Worm (Caenorhabditis elegans) whole organism, young adult: ENCODE data around the gene col-144.

ENCODE experiments used
- B0019.2 ChIP-seq: fragments of 200-800 bp; sonication (Bioruptor generic); conservative IDR thresholded peaks from 2 replicates; pipeline ENCODE4 v1.3.6; 2022; ENCODE audit warnings: missing genetic modification reagents, missing genetic modification characterization, missing compliant biosample characterization
- F10E7.11 ChIP-seq: sonication (generic microtip); optimal IDR thresholded peaks from 2 replicates; lab custom pipeline; 2017; ENCODE audit warnings: mild to moderate bottlenecking, missing genetic modification characterization, moderate library complexity, missing compliant biosample characterization
- F23B12.7 ChIP-seq: sonication (generic microtip); optimal IDR thresholded peaks from 2 replicates; lab custom pipeline; 2017; ENCODE audit warnings: missing genetic modification characterization, mild to moderate bottlenecking, missing compliant biosample characterization, antibody characterized with exemption, moderate library complexity; ENCODE audit not compliant: insufficient read depth
- F33H1.4 ChIP-seq: fragments of 200-800 bp; sonication (Bioruptor generic); IDR thresholded peaks from 2 replicates; pipeline ENCODE4 v1.3.6; 2022; ENCODE audit warnings: missing genetic modification reagents, missing genetic modification characterization, missing compliant biosample characterization
- K11D2.4 ChIP-seq: fragments of 200-800 bp; sonication (Bioruptor generic); IDR thresholded peaks from 2 replicates; pipeline ENCODE4 v1.3.6; 2022; ENCODE audit warnings: missing genetic modification reagents, missing genetic modification characterization, missing compliant biosample characterization
- K12H6.12 ChIP-seq: fragments of 200-800 bp; sonication (Bioruptor generic); optimal IDR thresholded peaks from 2 replicates; lab custom pipeline; 2018; ENCODE audit warnings: mild to moderate bottlenecking, missing genetic modification characterization, missing compliant biosample characterization
- T07F8.4 ChIP-seq: sonication (generic microtip); optimal IDR thresholded peaks from 2 replicates; lab custom pipeline; 2016; ENCODE audit warnings: mild to moderate bottlenecking, missing genetic modification characterization, moderate library complexity, missing compliant biosample characterization
- T26A5.8 ChIP-seq: sonication (generic microtip); optimal IDR thresholded peaks from 2 replicates; lab custom pipeline; 2016; ENCODE audit warnings: missing genetic modification characterization, missing compliant biosample characterization
- akir-1 ChIP-seq: fragments of 200-800 bp; sonication (Bioruptor generic); optimal IDR thresholded peaks from 2 replicates; lab custom pipeline; 2018; ENCODE audit warnings: mild to moderate bottlenecking, missing genetic modification characterization, moderate library complexity, missing compliant biosample characterization
- ccch-3 ChIP-seq: fragments of 200-800 bp; sonication (Bioruptor generic); optimal IDR thresholded peaks from 2 replicates; lab custom pipeline; 2018; ENCODE audit warnings: mild to moderate bottlenecking, missing genetic modification characterization, missing compliant biosample characterization
- ceh-100 ChIP-seq: fragments of 200-800 bp; sonication (Bioruptor generic); IDR thresholded peaks from 2 replicates; pipeline ENCODE4 v1.3.6; 2022; ENCODE audit warnings: missing genetic modification reagents, missing genetic modification characterization, missing compliant biosample characterization
- ceh-58 ChIP-seq: fragments of 200-800 bp; sonication (Bioruptor generic); IDR thresholded peaks from 2 replicates; pipeline ENCODE4 v1.3.6; 2022; ENCODE audit warnings: missing genetic modification characterization, missing compliant biosample characterization
- ceh-91 ChIP-seq: fragments of 200-800 bp; sonication (Bioruptor generic); IDR thresholded peaks from 2 replicates; pipeline ENCODE4 v1.3.6; 2022; ENCODE audit warnings: missing genetic modification reagents, missing genetic modification characterization, missing compliant biosample characterization
- die-1 ChIP-seq: sonication (generic microtip); optimal IDR thresholded peaks from 2 replicates; lab custom pipeline; 2016; ENCODE audit warnings: missing genotype, mild to moderate bottlenecking, missing genetic modification characterization, missing compliant biosample characterization
- dpff-1 ChIP-seq: sonication (generic microtip); optimal IDR thresholded peaks from 2 replicates; lab custom pipeline; 2017; ENCODE audit warnings: mild to moderate bottlenecking, missing genetic modification characterization, missing compliant biosample characterization
- egrh-3 ChIP-seq: fragments of 200-800 bp; sonication (Bioruptor generic); IDR thresholded peaks from 2 replicates; pipeline ENCODE4 v1.3.6; 2022; ENCODE audit warnings: missing genetic modification reagents, missing genetic modification characterization, missing compliant biosample characterization
- gei-17 ChIP-seq: fragments of 200-800 bp; sonication (Bioruptor generic); optimal IDR thresholded peaks from 2 replicates; lab custom pipeline; 2018; ENCODE audit warnings: mild to moderate bottlenecking, missing genetic modification characterization, missing compliant biosample characterization
- hrde-1 ChIP-seq: sonication (generic microtip); optimal IDR thresholded peaks from 2 replicates; lab custom pipeline; 2016; ENCODE audit warnings: missing genetic modification characterization, mild to moderate bottlenecking, missing compliant biosample characterization, moderate library complexity, missing genotype, missing genetic modification reagents, borderline replicate concordance
- let-607 ChIP-seq, 2 experiments: fragments of 200-800 bp in 1 of 2; sonication (Bioruptor generic) in 1 of 2; sonication (generic microtip) in 1 of 2; optimal IDR thresholded peaks; 2 replicates each; lab custom pipeline; 2016 to 2018; ENCODE audit warnings: mild to moderate bottlenecking in 2 of 2, missing compliant biosample characterization in 2 of 2, missing genetic modification characterization in 2 of 2, moderate library complexity in 2 of 2, missing genotype in 1 of 2
- lin-35 ChIP-seq, 3 experiments: fragments of 150-350 bp in 2 of 3; sonication (generic microtip) in 1 of 3; optimal IDR thresholded peaks; 2 replicates each; lab custom pipeline; 2014 to 2018; ENCODE audit warnings: missing biosample characterization in 3 of 3, missing genetic modification characterization in 3 of 3, missing genetic modification reagents in 3 of 3
- lsl-1 ChIP-seq: fragments of 200-800 bp; sonication (Bioruptor generic); optimal IDR thresholded peaks from 2 replicates; lab custom pipeline; 2018; ENCODE audit warnings: mild to moderate bottlenecking, missing genetic modification characterization, moderate library complexity, missing compliant biosample characterization
- mcd-1 ChIP-seq: fragments of 200-800 bp; sonication (Bioruptor generic); IDR thresholded peaks from 2 replicates; pipeline ENCODE4 v1.3.6; 2022; ENCODE audit warnings: missing genetic modification reagents, missing genetic modification characterization, missing compliant biosample characterization
- mes-4 ChIP-seq: sonication (generic microtip); optimal IDR thresholded peaks from 2 replicates; lab custom pipeline; 2016; ENCODE audit warnings: missing genotype, missing genetic modification characterization, missing compliant biosample characterization
- mxl-1 ChIP-seq: sonication (generic microtip); optimal IDR thresholded peaks from 2 replicates; lab custom pipeline; 2016; ENCODE audit warnings: missing genetic modification characterization, missing compliant biosample characterization
- nfya-1 ChIP-seq: sonication (generic microtip); optimal IDR thresholded peaks from 2 replicates; lab custom pipeline; 2017; ENCODE audit warnings: antibody characterized with exemption, missing compliant biosample characterization, missing genetic modification characterization, borderline replicate concordance; ENCODE audit not compliant: insufficient read depth
- nhr-179 ChIP-seq: sonication (generic microtip); optimal IDR thresholded peaks from 2 replicates; lab custom pipeline; 2016; ENCODE audit warnings: mild to moderate bottlenecking, missing genetic modification characterization, missing compliant biosample characterization
- nhr-90 ChIP-seq: sonication (generic microtip); optimal IDR thresholded peaks from 2 replicates; lab custom pipeline; 2016; ENCODE audit warnings: missing genotype, mild to moderate bottlenecking, missing genetic modification characterization, missing compliant biosample characterization
- sdz-38 ChIP-seq: sonication (generic microtip); optimal IDR thresholded peaks from 2 replicates; lab custom pipeline; 2016; ENCODE audit warnings: missing genotype, missing genetic modification characterization, missing compliant biosample characterization
- snpc-1.1 ChIP-seq: sonication (generic microtip); optimal IDR thresholded peaks from 2 replicates; lab custom pipeline; 2017; ENCODE audit warnings: missing genetic modification characterization, mild to moderate bottlenecking, missing compliant biosample characterization, antibody characterized with exemption, moderate library complexity, missing genotype, missing genetic modification reagents; ENCODE audit not compliant: insufficient read depth
- unc-62 ChIP-seq: fragments of 150-350 bp; optimal IDR thresholded peaks from 2 replicates; lab custom pipeline; 2014; ENCODE audit warnings: missing biosample characterization, missing genetic modification reagents, missing genetic modification characterization
- zim-3 ChIP-seq: sonication (generic microtip); optimal IDR thresholded peaks from 2 replicates; lab custom pipeline; 2017; ENCODE audit warnings: mild to moderate bottlenecking, missing genetic modification characterization, moderate library complexity, missing compliant biosample characterization
- ztf-18 ChIP-seq: sonication (generic microtip); optimal IDR thresholded peaks from 2 replicates; lab custom pipeline; 2016; ENCODE audit warnings: missing genotype, mild to moderate bottlenecking, missing genetic modification characterization, missing compliant biosample characterization
- ztf-22 ChIP-seq: fragments of 200-800 bp; sonication (Bioruptor generic); optimal IDR thresholded peaks from 2 replicates; lab custom pipeline; 2018; ENCODE audit warnings: mild to moderate bottlenecking, missing genetic modification characterization, moderate library complexity, missing compliant biosample characterization
- ztf-25 ChIP-seq: fragments of 200-800 bp; sonication (Bioruptor generic); IDR thresholded peaks from 2 replicates; pipeline ENCODE4 v1.3.6; 2022; ENCODE audit warnings: missing genetic modification reagents, missing genetic modification characterization, missing compliant biosample characterization

col-144 gene

ce11 chrV:9165073-9165699 lies 4.7 kb upstream of the col-144 start, which contains the start of gene col-10:
Gene col-10, minus strand, starts transcription at chrV:9165307.
- TF ChIP-seq ceh-100 = no peak
- no peak for TF ChIP-seq gei-17 (GFP tag; lab: Kevin White, UChicago)
- TF ChIP-seq mes-4 (tag; lab: Kevin White, UChicago) = no peak
- no peak for TF ChIP-seq nhr-90
- no peak for TF ChIP-seq K12H6.12
- no peak for TF ChIP-seq ceh-58
- no peak for TF ChIP-seq egrh-3 (GFP tag; lab: Robert Waterston, UW)
- no peak for TF ChIP-seq ztf-22 (GFP tag; lab: Kevin White, UChicago)
- TF ChIP-seq die-1 (tag; lab: Kevin White, UChicago) = no peak
- TF ChIP-seq akir-1 = no peak
- TF ChIP-seq K11D2.4 (GFP tag; lab: Robert Waterston, UW) = no peak
- no peak for TF ChIP-seq T07F8.4 (tag; lab: Kevin White, UChicago)
- TF ChIP-seq F33H1.4 (GFP tag; lab: Robert Waterston, UW) = no peak
- TF ChIP-seq mxl-1 (tag; lab: Kevin White, UChicago) = no peak
- TF ChIP-seq, all 124 proteins: peak for 0

- no peak for TF ChIP-seq snpc-1.1 (tag; lab: Kevin White, UChicago)
- TF ChIP-seq zim-3 = no peak
- no peak for TF ChIP-seq sdz-38
- TF ChIP-seq mcd-1 (GFP tag; lab: Robert Waterston, UW) = no peak
- TF ChIP-seq F23B12.7 (tag; lab: Kevin White, UChicago) = no peak
- no peak for TF ChIP-seq unc-62 (GFP tag; lab: Kevin White, UChicago)
- no peak for TF ChIP-seq hrde-1 (tag; lab: Kevin White, UChicago)
- TF ChIP-seq nfya-1 (tag; lab: Kevin White, UChicago) = no peak
- no peak for TF ChIP-seq F10E7.11
- TF ChIP-seq ztf-25 (GFP tag; lab: Robert Waterston, UW) = no peak
- no peak for TF ChIP-seq B0019.2
- TF ChIP-seq ccch-3 (GFP tag; lab: Kevin White, UChicago) = no peak
- TF ChIP-seq nhr-179 (tag; lab: Kevin White, UChicago) = no peak
Observed at ce11 chrV:9163897-9164296, 3.5 kb upstream of the col-144 start.

- TF ChIP-seq T26A5.8 (tag; lab: Kevin White, UChicago) (no peak), dpff-1 (tag; lab: Kevin White, UChicago) (no peak), let-607 (tag; optimal IDR thresholded peaks at IDR 0.05; lab: Kevin White, UChicago) (no peak), lin-35 (GFP tag; optimal IDR thresholded peaks at IDR 0.05; lab: Kevin White, UChicago) (no peak), ztf-18 (tag; lab: Kevin White, UChicago) (no peak), lsl-1 (GFP tag; lab: Kevin White, UChicago) (no peak), F33H1.4 (GFP tag; lab: Robert Waterston, UW) (no peak), ceh-91 (GFP tag; lab: Robert Waterston, UW) (no peak)
Observed at ce11 chrV:9162955-9163468, 2.6 kb upstream of the col-144 start, which contains the start of gene col-145. Gene col-145, minus strand, starts transcription at chrV:9163005.
